Worm (Caenorhabditis elegans) whole organism, mixed stage, embryonic: Measurements from ENCODE around the gene M106.7.
"Not testable (repeated sequence)": the region's sequence is repeated elsewhere in the genome, so short reads cannot be mapped to it uniquely, and the experiment has no call there.

Experiments used
- bed-3 ChIP-seq: fragments of 200-800 bp; sonication (Bioruptor generic); optimal IDR thresholded peaks from 3 replicates; lab custom pipeline; 2018; ENCODE audit warnings: mild to moderate bottlenecking, missing genetic modification characterization, moderate library complexity, missing compliant biosample characterization
- ceh-39 ChIP-seq: fragments of 150-350 bp; optimal IDR thresholded peaks from 2 replicates; lab custom pipeline; 2014; ENCODE audit warnings: missing biosample characterization, missing genetic modification characterization
- ceh-43 ChIP-seq: fragments of 200-800 bp; sonication (Bioruptor generic); optimal IDR thresholded peaks from 2 replicates; lab custom pipeline; 2018; ENCODE audit warnings: mild to moderate bottlenecking, missing genetic modification characterization, moderate library complexity, missing compliant biosample characterization
- ceh-83 ChIP-seq: fragments of 200-800 bp; sonication (Bioruptor generic); optimal IDR thresholded peaks from 2 replicates; lab custom pipeline; 2018; ENCODE audit warnings: mild to moderate bottlenecking, missing genetic modification characterization, missing compliant biosample characterization
- cnd-1 ChIP-seq: fragments of 200-800 bp; sonication (Bioruptor generic); optimal IDR thresholded peaks from 2 replicates; lab custom pipeline; 2018; ENCODE audit warnings: mild to moderate bottlenecking, missing genetic modification characterization, missing compliant biosample characterization
- drap-1 ChIP-seq: fragments of 200-800 bp; sonication (Bioruptor generic); optimal IDR thresholded peaks from 3 replicates; lab custom pipeline; 2018; ENCODE audit warnings: mild to moderate bottlenecking, missing genetic modification characterization, missing compliant biosample characterization
- flh-1 ChIP-seq: fragments of 200-800 bp; sonication (Bioruptor generic); optimal IDR thresholded peaks from 2 replicates; lab custom pipeline; 2018; ENCODE audit warnings: mild to moderate bottlenecking, missing genetic modification characterization, moderate library complexity, missing compliant biosample characterization
- ham-2 ChIP-seq: fragments of 200-800 bp; sonication (Bioruptor generic); optimal IDR thresholded peaks from 2 replicates; lab custom pipeline; 2018; ENCODE audit warnings: mild to moderate bottlenecking, missing genetic modification characterization, missing compliant biosample characterization
- hlh-1 ChIP-seq: fragments of 150-350 bp; optimal IDR thresholded peaks from 2 replicates; lab custom pipeline; 2014; ENCODE audit warnings: missing biosample characterization, missing genetic modification reagents, missing genetic modification characterization
- lin-13 ChIP-seq: fragments of 150-350 bp; optimal IDR thresholded peaks from 2 replicates; lab custom pipeline; 2014; ENCODE audit warnings: missing biosample characterization, missing genetic modification characterization
- lin-32 ChIP-seq: fragments of 200-800 bp; sonication (Bioruptor generic); optimal IDR thresholded peaks from 2 replicates; lab custom pipeline; 2018; ENCODE audit warnings: mild to moderate bottlenecking, missing genetic modification characterization, missing compliant biosample characterization
- lsy-2 ChIP-seq: fragments of 150-350 bp; optimal IDR thresholded peaks from 2 replicates; lab custom pipeline; 2014; ENCODE audit warnings: missing biosample characterization, missing genetic modification characterization
- mab-5 ChIP-seq: fragments of 150-350 bp; optimal IDR thresholded peaks from 2 replicates; lab custom pipeline; 2014; ENCODE audit warnings: missing biosample characterization, missing genetic modification characterization
- mls-2 ChIP-seq: sonication (generic microtip); optimal IDR thresholded peaks from 2 replicates; lab custom pipeline; 2016; ENCODE audit warnings: mild to moderate bottlenecking, missing genetic modification characterization, moderate library complexity, missing compliant biosample characterization
- nhr-12 ChIP-seq: fragments of 150-350 bp; optimal IDR thresholded peaks from 2 replicates; lab custom pipeline; 2014; ENCODE audit warnings: missing biosample characterization, missing genetic modification characterization
- nhr-2 ChIP-seq: fragments of 150-350 bp; optimal IDR thresholded peaks from 2 replicates; lab custom pipeline; 2014; ENCODE audit warnings: missing biosample characterization, missing genetic modification characterization
- nhr-237 ChIP-seq: fragments of 150-350 bp; optimal IDR thresholded peaks from 2 replicates; lab custom pipeline; 2014; ENCODE audit warnings: missing biosample characterization, missing genetic modification characterization
- nhr-28 ChIP-seq: fragments of 150-350 bp; optimal IDR thresholded peaks from 2 replicates; lab custom pipeline; 2014; ENCODE audit warnings: missing biosample characterization, missing genetic modification characterization
- nhr-76 ChIP-seq: sonication (generic microtip); optimal IDR thresholded peaks from 2 replicates; lab custom pipeline; 2017; ENCODE audit warnings: missing biosample characterization, missing genetic modification characterization
- pha-4 ChIP-seq: fragments of 150-350 bp; optimal IDR thresholded peaks from 2 replicates; lab custom pipeline; 2018; ENCODE audit warnings: missing biosample characterization, missing genetic modification reagents, missing genetic modification characterization
- sem-2 ChIP-seq: fragments of 200-800 bp; sonication (Bioruptor generic); optimal IDR thresholded peaks from 2 replicates; lab custom pipeline; 2018; ENCODE audit warnings: mild to moderate bottlenecking, missing genetic modification characterization, missing compliant biosample characterization
- snpc-4 ChIP-seq: fragments of 150-350 bp; optimal IDR thresholded peaks from 2 replicates; lab custom pipeline; 2014; ENCODE audit warnings: missing biosample characterization, missing genetic modification characterization
- sptf-1 ChIP-seq: sonication (generic microtip); optimal IDR thresholded peaks from 2 replicates; lab custom pipeline; 2017; ENCODE audit warnings: mild to moderate bottlenecking, missing genetic modification characterization, moderate library complexity, missing compliant biosample characterization
- tbx-8 ChIP-seq: fragments of 200-800 bp; sonication (Bioruptor generic); optimal IDR thresholded peaks from 2 replicates; lab custom pipeline; 2018; ENCODE audit warnings: mild to moderate bottlenecking, missing genetic modification characterization, moderate library complexity, missing compliant biosample characterization
- unc-120 ChIP-seq: sonication (generic microtip); optimal IDR thresholded peaks from 2 replicates; lab custom pipeline; 2017; ENCODE audit warnings: missing genetic modification characterization, missing compliant biosample characterization; ENCODE audit not compliant: poor library complexity, severe bottlenecking
- unc-62 ChIP-seq: fragments of 150-350 bp; optimal IDR thresholded peaks from 2 replicates; lab custom pipeline; 2014; ENCODE audit warnings: missing biosample characterization, missing genetic modification reagents, missing genetic modification characterization
- zip-8 ChIP-seq: fragments of 150-350 bp; optimal IDR thresholded peaks from 2 replicates; lab custom pipeline; 2014; ENCODE audit warnings: missing biosample characterization, missing genetic modification characterization
- ztf-11 ChIP-seq: fragments of 150-350 bp; optimal IDR thresholded peaks from 2 replicates; lab custom pipeline; 2014; ENCODE audit warnings: missing biosample characterization, missing genetic modification characterization

Gene M106.7

ce11 chrII:10857077-10857476 lies at the start of gene M106.7:
TSS of gene M106.7 (minus strand) at chrII:10857177.
- TF ChIP-seq pha-4 (no peak), snpc-4 (no peak), ham-2 (GFP tag; lab: Kevin White, UChicago) (no peak), mab-5 (no peak), mls-2 (tag; lab: Kevin White, UChicago) (no peak), lin-13 (tag; lab: Kevin White, UChicago) (no peak), nhr-28 (tag; lab: Kevin White, UChicago) (no peak), lin-32 (GFP tag; lab: Kevin White, UChicago) (no peak), ceh-43 (GFP tag; lab: Kevin White, UChicago) (no peak), flh-1 (GFP tag; lab: Kevin White, UChicago) (no peak)
- TF ChIP-seq, all 35 proteins: peak for 0

ce11 chrII:10904379-10904778 lies 47.4 kb upstream of the M106.7 start, which contains the start of gene sra-12:
TSS of gene sra-12 (minus strand) at chrII:10904479.
- TF ChIP-seq ceh-39 (tag; lab: Kevin White, UChicago); ham-2 (GFP tag; lab: Kevin White, UChicago); nhr-12 (tag; lab: Kevin White, UChicago): not testable (repeated sequence)

ce11 chrII:10902104-10902503 lies 45.1 kb upstream of the M106.7 start, which contains the start of gene gly-1:
TSS of gene gly-1 (minus strand) at chrII:10902204.
- TF ChIP-seq lin-13 (tag; lab: Kevin White, UChicago) = no peak
- TF ChIP-seq hlh-1 (tag; lab: Kevin White, UChicago) = no peak
- TF ChIP-seq nhr-76 (tag; lab: Kevin White, UChicago) = no peak
- TF ChIP-seq ceh-39 (tag; lab: Kevin White, UChicago) = no peak

- TF ChIP-seq lin-13 (tag; lab: Kevin White, UChicago) = no peak
- TF ChIP-seq ztf-11 = no peak
- no peak for TF ChIP-seq cnd-1
- no peak for TF ChIP-seq sem-2 (GFP tag; lab: Kevin White, UChicago)
- TF ChIP-seq nhr-2 = no peak
These were observed 42.0 kb upstream of the M106.7 start for ce11 chrII:10898998-10899397.

ce11 chrII:10895959-10896358 lies 39.0 kb upstream of the M106.7 start:
- no peak for TF ChIP-seq ham-2 (GFP tag; lab: Kevin White, UChicago)
- no peak for TF ChIP-seq drap-1 (GFP tag; lab: Kevin White, UChicago)
- no peak for TF ChIP-seq mls-2 (tag; lab: Kevin White, UChicago)
- TF ChIP-seq sem-2 (GFP tag; lab: Kevin White, UChicago) = no peak
- TF ChIP-seq ceh-83 = no peak
- TF ChIP-seq, all 35 proteins: peak for 0

ce11 chrII:10894996-10895395 lies 38.0 kb upstream of the M106.7 start, which contains the start of gene sra-10:
TSS of gene sra-10 (minus strand) at chrII:10895096.
- TF ChIP-seq lsy-2 (tag; lab: Kevin White, UChicago) (no peak), ceh-83 (no peak), unc-120 (tag; lab: Kevin White, UChicago) (no peak)

- no peak for TF ChIP-seq sptf-1 (tag; lab: Kevin White, UChicago)
- TF ChIP-seq ztf-11 = no peak
- TF ChIP-seq snpc-4 = no peak
- TF ChIP-seq unc-62 (GFP tag; lab: Kevin White, UChicago) = no peak
- no peak for TF ChIP-seq mab-5
- TF ChIP-seq nhr-237 = no peak
- no peak for TF ChIP-seq flh-1 (GFP tag; lab: Kevin White, UChicago)
- TF ChIP-seq bed-3 (GFP tag; lab: Kevin White, UChicago) = no peak
- no peak for TF ChIP-seq tbx-8 (GFP tag; lab: Kevin White, UChicago)
- no peak for TF ChIP-seq lin-32 (GFP tag; lab: Kevin White, UChicago)
- no peak for TF ChIP-seq lsy-2 (tag; lab: Kevin White, UChicago)
- no peak for TF ChIP-seq zip-8 (tag; lab: Kevin White, UChicago)
These were observed 32.0 kb upstream of the M106.7 start, which contains the start of gene ptr-8 for ce11 chrII:10888979-10889378. TSS of gene ptr-8 (plus strand) at chrII:10889279.
